Fruit fly (Drosophila melanogaster): ENCODE results near the gene CG18304.
A peak's percentile ranks its signal among the peaks of the same experiment; 100 is the strongest.

Gene CG18304

dm6 chr2L:6971597-6972036 lies 29.0 kb upstream of the CG18304 start, which contains the start of gene snRNP-U1-70K:
snRNP-U1-70K (minus strand) TSS chr2L:6971737.
- peak; percentile 19; the same call in 1 of the 2 replicates for TF ChIP-seq E2f2 (GFP tag; IDR thresholded peaks at IDR 0.05)
- TF ChIP-seq gsb-n (tag; optimal IDR thresholded peaks at IDR 0.05): no peak
- no peak for TF ChIP-seq corto (GFP tag; optimal IDR thresholded peaks at IDR 0.05)
- TF ChIP-seq oc (tag; optimal IDR thresholded peaks at IDR 0.05): no peak
- TF ChIP-seq wek (GFP tag; optimal IDR thresholded peaks at IDR 0.05): no peak
- no peak for TF ChIP-seq pnt (GFP tag; optimal IDR thresholded peaks at IDR 0.05)
- no peak for TF ChIP-seq CG14860 (GFP tag; IDR thresholded peaks at IDR 0.05; ENCODE audit: partially characterized antibody)
- no peak for TF ChIP-seq Chrac-16 (GFP tag; optimal IDR thresholded peaks at IDR 0.05)
- no peak for TF ChIP-seq chinmo (GFP tag; IDR thresholded peaks at IDR 0.05; ENCODE audit: partially characterized antibody)
- TF ChIP-seq CG11504 (tag; optimal IDR thresholded peaks at IDR 0.05): no peak
- no peak for TF ChIP-seq CG2120 (GFP tag; optimal IDR thresholded peaks at IDR 0.05)
- peak; percentile 10 for TF ChIP-seq CG13424 (tag; optimal IDR thresholded peaks at IDR 0.05)
- no peak for TF ChIP-seq CG43689 (GFP tag; IDR thresholded peaks at IDR 0.05)
- no peak for TF ChIP-seq Poxn (GFP tag; IDR thresholded peaks at IDR 0.05)
- TF ChIP-seq CG2129 (GFP tag; IDR thresholded peaks at IDR 0.05; ENCODE audit: partially characterized antibody): no peak
- TF ChIP-seq gcm (GFP tag; optimal IDR thresholded peaks at IDR 0.05): no peak
- no peak for TF ChIP-seq CG4328 (GFP tag; optimal IDR thresholded peaks at IDR 0.05)
- no peak for TF ChIP-seq CG16863 (GFP tag; optimal IDR thresholded peaks at IDR 0.05)
- TF ChIP-seq Hsf (GFP tag; optimal IDR thresholded peaks at IDR 0.05): no peak
- peak; percentile 98 for TF ChIP-seq bigmax (GFP tag; optimal IDR thresholded peaks at IDR 0.05)
- no peak for TF ChIP-seq Xbp1 (GFP tag; optimal IDR thresholded peaks at IDR 0.05)
- peak; percentile 45 for TF ChIP-seq CG12391 (tag; optimal IDR thresholded peaks at IDR 0.05)
- no peak for TF ChIP-seq CG14965 (GFP tag; optimal IDR thresholded peaks at IDR 0.05; ENCODE audit: borderline replicate concordance)
- TF ChIP-seq CG34376 (GFP tag; optimal IDR thresholded peaks at IDR 0.05): no peak
- no peak for TF ChIP-seq twi (tag; optimal IDR thresholded peaks at IDR 0.05)
- no peak for TF ChIP-seq dmrt11E (tag; optimal IDR thresholded peaks at IDR 0.05)
- no peak for TF ChIP-seq crp (GFP tag; optimal IDR thresholded peaks at IDR 0.05)
- no peak for TF ChIP-seq bowl (GFP tag; IDR thresholded peaks at IDR 0.05)
- TF ChIP-seq CG1529 (GFP tag; optimal IDR thresholded peaks at IDR 0.05): no peak
- no peak for TF ChIP-seq CG17912 (GFP tag; optimal IDR thresholded peaks at IDR 0.05)
- TF ChIP-seq Meics (GFP tag; optimal IDR thresholded peaks at IDR 0.05): no peak
- no peak for TF ChIP-seq sc (optimal IDR thresholded peaks at IDR 0.05)
- no peak for TF ChIP-seq sc (GFP tag; optimal IDR thresholded peaks at IDR 0.05)
- TF ChIP-seq pfk (GFP tag; optimal IDR thresholded peaks at IDR 0.05): no peak
- no peak for TF ChIP-seq NfI (GFP tag; optimal IDR thresholded peaks at IDR 0.05)
- TF ChIP-seq Adf1 (GFP tag; IDR thresholded peaks at IDR 0.05): peak; percentile 55
- TF ChIP-seq amos (GFP tag; IDR thresholded peaks at IDR 0.05; ENCODE audit: partially characterized antibody): peak; percentile 43
- TF ChIP-seq CG14441 (GFP tag; IDR thresholded peaks at IDR 0.05): no peak
- TF ChIP-seq h (optimal IDR thresholded peaks at IDR 0.05): no peak
- no peak for TF ChIP-seq CG30431 (GFP tag; optimal IDR thresholded peaks at IDR 0.05)
- TF ChIP-seq CG13287 (GFP tag; IDR thresholded peaks at IDR 0.05; ENCODE audit: partially characterized antibody): peak; percentile 53; the same call in 1 of the 2 replicates
- peak in 1 of 2 experiments; percentile 6 for TF ChIP-seq chif (GFP tag; optimal IDR thresholded peaks at IDR 0.05)
- TF ChIP-seq CG14050 (GFP tag; IDR thresholded peaks at IDR 0.05): no peak
- TF ChIP-seq NFAT (GFP tag; IDR thresholded peaks at IDR 0.05): 0 out of 2 replicates have a peak, but pooled peaks have one; percentile 23
- no peak for TF ChIP-seq CG7271 (tag; optimal IDR thresholded peaks at IDR 0.05)
- TF ChIP-seq hth (optimal IDR thresholded peaks at IDR 0.05): no peak
- TF ChIP-seq pita (GFP tag; optimal IDR thresholded peaks at IDR 0.05): peak; percentile 94
- no peak for TF ChIP-seq ap (GFP tag; IDR thresholded peaks at IDR 0.05)
- TF ChIP-seq lov (optimal IDR thresholded peaks at IDR 0.05): no peak
- TF ChIP-seq lov (GFP tag; IDR thresholded peaks at IDR 0.05): no peak
- no peak for TF ChIP-seq CG1233 (GFP tag; optimal IDR thresholded peaks at IDR 0.05)
- no peak for TF ChIP-seq peb (GFP tag; IDR thresholded peaks at IDR 0.05)
